Worm (Caenorhabditis elegans): ENCODE results near the gene ttn-1.
A peak's percentile ranks its signal among the peaks of the same experiment; 100 is the strongest.

DNA sequence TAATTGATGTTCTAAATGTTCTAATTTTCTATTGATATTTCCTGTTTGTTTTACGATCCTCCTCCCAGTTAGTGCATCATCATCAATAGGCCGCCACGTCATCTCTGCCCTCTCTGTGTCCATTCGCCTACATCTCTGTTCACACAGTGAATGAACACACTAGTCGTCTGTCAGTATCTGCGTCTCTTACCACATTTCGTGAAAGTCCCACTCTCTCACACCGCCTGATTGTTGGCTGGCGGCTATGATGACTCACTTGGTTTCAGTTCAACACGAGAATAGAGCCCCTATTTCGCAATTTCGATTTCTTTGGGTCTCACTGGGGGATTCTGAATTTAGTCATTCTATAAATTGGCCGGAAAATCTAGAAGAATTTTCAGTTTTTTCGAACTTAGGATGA is 11.4 kb upstream of the ttn-1 start:
- TF ChIP-seq R02D3.7 (tag; optimal IDR thresholded peaks at IDR 0.05), result peak; percentile 6
- peak; percentile 8 for TF ChIP-seq fkh-10 (GFP tag; optimal IDR thresholded peaks at IDR 0.05)
- peak; percentile 84 for TF ChIP-seq pha-4 (tag; optimal IDR thresholded peaks at IDR 0.05)
- no peak for TF ChIP-seq zag-1 (tag; optimal IDR thresholded peaks at IDR 0.05)
- TF ChIP-seq egl-27 (tag; optimal IDR thresholded peaks at IDR 0.05), result peak; percentile 20
- TF ChIP-seq nhr-77 (tag; optimal IDR thresholded peaks at IDR 0.05), result no peak
- no peak for TF ChIP-seq nhr-12 (tag; optimal IDR thresholded peaks at IDR 0.05)
- TF ChIP-seq ceh-82 (tag; optimal IDR thresholded peaks at IDR 0.05), result no peak
- no peak for TF ChIP-seq ztf-4 (tag; optimal IDR thresholded peaks at IDR 0.05)
- peak; percentile 40 for TF ChIP-seq ceh-28 (tag; optimal IDR thresholded peaks at IDR 0.05)
- TF ChIP-seq nhr-11 (tag; optimal IDR thresholded peaks at IDR 0.05), result no peak
- TF ChIP-seq nhr-237 (tag; optimal IDR thresholded peaks at IDR 0.05), result no peak
- peak; percentile 9 for TF ChIP-seq lin-15B (tag; optimal IDR thresholded peaks at IDR 0.05)
- TF ChIP-seq ztf-11 (tag; optimal IDR thresholded peaks at IDR 0.05), result no peak

All from whole organism, L3 larva.